Worm (Caenorhabditis elegans) whole organism, L3 larva: ENCODE results near the gene C45B11.8.

Experiments
- ZK546.5 ChIP-seq: sonication (generic microtip); optimal IDR thresholded peaks from 2 replicates; lab custom pipeline; 2017; ENCODE audit warnings: missing biosample characterization, missing genetic modification characterization
- aly-2 ChIP-seq: fragments of 150-350 bp; optimal IDR thresholded peaks from 2 replicates; lab custom pipeline; 2014; ENCODE audit warnings: missing biosample characterization, missing genetic modification characterization
- ama-1 ChIP-seq: fragments of 150-350 bp; optimal IDR thresholded peaks from 2 replicates; lab custom pipeline; 2018
- ceh-28 ChIP-seq: fragments of 150-350 bp; optimal IDR thresholded peaks from 2 replicates; lab custom pipeline; 2014; ENCODE audit warnings: missing biosample characterization, missing genetic modification reagents, missing genetic modification characterization
- ceh-82 ChIP-seq: fragments of 150-350 bp; optimal IDR thresholded peaks from 2 replicates; lab custom pipeline; 2014; ENCODE audit warnings: missing biosample characterization, missing genetic modification characterization
- ceh-9 ChIP-seq: sonication (generic microtip); optimal IDR thresholded peaks from 2 replicates; lab custom pipeline; 2018; ENCODE audit warnings: missing biosample characterization, missing genetic modification characterization
- daf-12 ChIP-seq: fragments of 150-350 bp; optimal IDR thresholded peaks from 2 replicates; lab custom pipeline; 2014; ENCODE audit warnings: missing biosample characterization, missing genetic modification reagents, missing genetic modification characterization
- egl-27 ChIP-seq: sonication (generic microtip); optimal IDR thresholded peaks from 4 replicates; lab custom pipeline; 2017; ENCODE audit warnings: missing biosample characterization, missing genetic modification reagents, missing genetic modification characterization
- egl-5 ChIP-seq: fragments of 150-350 bp; optimal IDR thresholded peaks from 2 replicates; lab custom pipeline; 2017; ENCODE audit warnings: missing biosample characterization, missing genetic modification reagents, missing genetic modification characterization, inconsistent platforms
- elt-2 ChIP-seq: sonication (generic microtip); optimal IDR thresholded peaks from 2 replicates; lab custom pipeline; 2016; ENCODE audit warnings: missing genetic modification reagents, mild to moderate bottlenecking, missing genetic modification characterization, missing compliant biosample characterization
- elt-3 ChIP-seq, 3 experiments: fragments of 150-350 bp in 1 of 3; sonication (generic microtip) in 2 of 3; optimal IDR thresholded peaks; 2 replicates in 2 of 3; 4 replicates in 1 of 3; lab custom pipeline; 2014 to 2017; ENCODE audit warnings: missing biosample characterization in 3 of 3, missing genetic modification characterization in 3 of 3
- eor-1 ChIP-seq, 2 experiments: fragments of 150-350 bp; optimal IDR thresholded peaks; 2 replicates each; lab custom pipeline; 2014 to 2018; ENCODE audit warnings: missing biosample characterization in 2 of 2, missing genetic modification characterization in 2 of 2
- fkh-2 ChIP-seq: fragments of 150-350 bp; optimal IDR thresholded peaks from 2 replicates; lab custom pipeline; 2014; ENCODE audit warnings: missing biosample characterization, missing genetic modification reagents, missing genetic modification characterization
- fos-1 ChIP-seq: fragments of 150-350 bp; optimal IDR thresholded peaks from 2 replicates; lab custom pipeline; 2014; ENCODE audit warnings: missing biosample characterization, missing genetic modification characterization
- hmg-11 ChIP-seq: sonication (generic microtip); optimal IDR thresholded peaks from 2 replicates; lab custom pipeline; 2016; ENCODE audit warnings: missing genetic modification characterization, missing compliant biosample characterization
- jun-1 ChIP-seq: fragments of 150-350 bp; optimal IDR thresholded peaks from 2 replicates; lab custom pipeline; 2014; ENCODE audit warnings: missing biosample characterization, missing genetic modification reagents, missing genetic modification characterization
- lin-15B ChIP-seq: fragments of 150-350 bp; optimal IDR thresholded peaks from 2 replicates; lab custom pipeline; 2014; ENCODE audit warnings: missing biosample characterization, missing genetic modification characterization
- lin-39 ChIP-seq: fragments of 150-350 bp; optimal IDR thresholded peaks from 2 replicates; lab custom pipeline; 2018; ENCODE audit warnings: missing biosample characterization, missing genetic modification reagents, missing genetic modification characterization
- lsy-12 ChIP-seq: sonication (generic microtip); optimal IDR thresholded peaks from 2 replicates; lab custom pipeline; 2016; ENCODE audit warnings: mild to moderate bottlenecking, missing genetic modification characterization, missing compliant biosample characterization
- mdl-1 ChIP-seq: fragments of 150-350 bp; optimal IDR thresholded peaks from 2 replicates; lab custom pipeline; 2014; ENCODE audit warnings: missing biosample characterization, missing genetic modification characterization
- mml-1 ChIP-seq: fragments of 150-350 bp; sonication (generic microtip); optimal IDR thresholded peaks from 3 replicates; lab custom pipeline; 2014; ENCODE audit warnings: missing biosample characterization, missing genetic modification characterization
- nfya-1 ChIP-seq: sonication (generic microtip); optimal IDR thresholded peaks from 2 replicates; lab custom pipeline; 2017; ENCODE audit warnings: missing genetic modification characterization, mild to moderate bottlenecking, missing compliant biosample characterization, antibody characterized with exemption, moderate library complexity; ENCODE audit not compliant: insufficient read depth
- nhr-11 ChIP-seq: fragments of 150-350 bp; optimal IDR thresholded peaks from 2 replicates; lab custom pipeline; 2014; ENCODE audit warnings: missing biosample characterization, missing genetic modification characterization
- nhr-12 ChIP-seq: fragments of 150-350 bp; optimal IDR thresholded peaks from 2 replicates; lab custom pipeline; 2014; ENCODE audit warnings: missing biosample characterization, missing genetic modification characterization
- nhr-23 ChIP-seq: fragments of 150-350 bp; optimal IDR thresholded peaks from 2 replicates; lab custom pipeline; 2014; ENCODE audit warnings: missing biosample characterization, missing genetic modification reagents, missing genetic modification characterization
- nhr-237 ChIP-seq: fragments of 150-350 bp; optimal IDR thresholded peaks from 2 replicates; lab custom pipeline; 2014; ENCODE audit warnings: missing biosample characterization, missing genetic modification characterization
- nhr-25 ChIP-seq: sonication (generic microtip); optimal IDR thresholded peaks from 2 replicates; lab custom pipeline; 2017; ENCODE audit warnings: missing biosample characterization, missing genetic modification characterization
- nhr-28 ChIP-seq: fragments of 150-350 bp; optimal IDR thresholded peaks from 2 replicates; lab custom pipeline; 2014; ENCODE audit warnings: missing biosample characterization, missing genetic modification characterization
- nhr-67 ChIP-seq: fragments of 150-350 bp; optimal IDR thresholded peaks from 2 replicates; lab custom pipeline; 2014; ENCODE audit warnings: missing biosample characterization, missing genetic modification characterization
- nhr-76 ChIP-seq: fragments of 150-350 bp; sonication (generic microtip); optimal IDR thresholded peaks from 5 replicates; lab custom pipeline; 2014; ENCODE audit warnings: missing biosample characterization, missing genetic modification characterization
- nhr-77 ChIP-seq: fragments of 150-350 bp; optimal IDR thresholded peaks from 2 replicates; lab custom pipeline; 2014; ENCODE audit warnings: missing biosample characterization, missing genetic modification characterization
- pha-4 ChIP-seq: fragments of 150-350 bp; optimal IDR thresholded peaks from 2 replicates; lab custom pipeline; 2014; ENCODE audit warnings: missing biosample characterization, missing genetic modification reagents, missing genetic modification characterization
- sea-2 ChIP-seq: fragments of 150-350 bp; sonication (generic microtip); optimal IDR thresholded peaks from 4 replicates; lab custom pipeline; 2014; ENCODE audit warnings: missing biosample characterization, missing genetic modification reagents, missing genetic modification characterization
- skn-1 ChIP-seq: fragments of 150-350 bp; optimal IDR thresholded peaks from 2 replicates; lab custom pipeline; 2014; ENCODE audit warnings: missing biosample characterization, missing genetic modification characterization
- snpc-4 ChIP-seq: fragments of 150-350 bp; optimal IDR thresholded peaks from 2 replicates; lab custom pipeline; 2014; ENCODE audit warnings: missing biosample characterization, missing genetic modification characterization
- tbx-2 ChIP-seq: sonication (generic microtip); optimal IDR thresholded peaks from 2 replicates; lab custom pipeline; 2016; ENCODE audit warnings: mild to moderate bottlenecking, missing genetic modification characterization, missing compliant biosample characterization
- unc-39 ChIP-seq: sonication (generic microtip); optimal IDR thresholded peaks from 4 replicates; lab custom pipeline; 2017; ENCODE audit warnings: missing biosample characterization, missing genetic modification characterization
- unc-62 ChIP-seq: fragments of 150-350 bp; sonication (generic microtip); optimal IDR thresholded peaks from 4 replicates; lab custom pipeline; 2014; ENCODE audit warnings: missing biosample characterization, missing genetic modification reagents, missing genetic modification characterization
- zag-1 ChIP-seq: fragments of 150-350 bp; optimal IDR thresholded peaks from 2 replicates; lab custom pipeline; 2014; ENCODE audit warnings: missing biosample characterization, missing genetic modification characterization
- ztf-11 ChIP-seq: fragments of 150-350 bp; optimal IDR thresholded peaks from 2 replicates; lab custom pipeline; 2014; ENCODE audit warnings: missing biosample characterization, missing genetic modification characterization

Gene C45B11.8

ce11 chrV:11071453-11071852 is 30.9 kb downstream of the C45B11.8 start:
- TF ChIP-seq ama-1 (lab: Kevin White, UChicago) (peak; percentile 20), zag-1 (no peak)
- TF ChIP-seq, all 47 proteins: peak for 1

ce11 chrV:11073354-11073753 is 32.8 kb downstream of the C45B11.8 start:
- TF ChIP-seq ceh-28, result no peak
- no peak for TF ChIP-seq egl-27 (tag; lab: Kevin White, UChicago)
- no peak for TF ChIP-seq tbx-2
- TF ChIP-seq ZK546.5 (tag; lab: Kevin White, UChicago), result no peak
- TF ChIP-seq nhr-77 (tag; lab: Kevin White, UChicago), result no peak
- no peak for TF ChIP-seq skn-1
- no peak for TF ChIP-seq fkh-2 (tag; lab: Kevin White, UChicago)
- TF ChIP-seq, all 47 proteins: peak for 0

ce11 chrV:11074448-11074847 is 33.9 kb downstream of the C45B11.8 start, which contains the start of gene act-3:
act-3 (minus strand) TSS chrV:11074498.
- TF ChIP-seq hmg-11 (tag; lab: Kevin White, UChicago), result no peak
- no peak for TF ChIP-seq unc-39 (tag; lab: Kevin White, UChicago)
- TF ChIP-seq nhr-67 (tag; lab: Kevin White, UChicago), result no peak
- no peak for TF ChIP-seq fos-1 (tag; lab: Kevin White, UChicago)
- TF ChIP-seq lin-39, result peak; percentile 27
- no peak for TF ChIP-seq mml-1 (tag; lab: Kevin White, UChicago)
- TF ChIP-seq ceh-82 (tag; lab: Kevin White, UChicago), result no peak
- TF ChIP-seq nfya-1 (tag; lab: Kevin White, UChicago), result peak; percentile 40
- no peak for TF ChIP-seq elt-3 (tag; optimal IDR thresholded peaks at IDR 0.05; lab: Kevin White, UChicago)
- peak; percentile 1 for TF ChIP-seq pha-4 (tag; lab: Kevin White, UChicago)
- no peak for TF ChIP-seq snpc-4 (tag; lab: Kevin White, UChicago)
- no peak for TF ChIP-seq nhr-11 (tag; lab: Kevin White, UChicago)
- TF ChIP-seq nhr-77 (tag; lab: Kevin White, UChicago), result no peak

ce11 chrV:11075209-11076027 is 34.8 kb downstream of the C45B11.8 start:
- TF ChIP-seq nhr-76 (tag; lab: Kevin White, UChicago), result no peak
- TF ChIP-seq unc-62 (GFP tag; lab: Kevin White, UChicago), result no peak
- TF ChIP-seq nhr-12 (tag; lab: Kevin White, UChicago), result no peak
- TF ChIP-seq nhr-28 (tag; lab: Kevin White, UChicago), result no peak
- no peak for TF ChIP-seq ztf-11 (tag; lab: Kevin White, UChicago)
- TF ChIP-seq mdl-1 (tag; lab: Kevin White, UChicago), result peak; percentile 23
- no peak for TF ChIP-seq daf-12
- TF ChIP-seq jun-1, result no peak
- peak; percentile 64 for TF ChIP-seq ama-1 (lab: Kevin White, UChicago)
- peak; percentile 26 for TF ChIP-seq nhr-23 (tag; lab: Kevin White, UChicago)
- no peak for TF ChIP-seq fos-1 (tag; lab: Kevin White, UChicago)
- TF ChIP-seq egl-5 (tag; lab: Kevin White, UChicago), result no peak
- TF ChIP-seq ceh-9 (tag; lab: Kevin White, UChicago), result no peak
- peak; percentile 85 for TF ChIP-seq hmg-11 (tag; lab: Kevin White, UChicago)
- TF ChIP-seq lsy-12 (tag; lab: Kevin White, UChicago), result no peak
- no peak for TF ChIP-seq nhr-237 (tag; lab: Kevin White, UChicago)
- TF ChIP-seq snpc-4 (tag; lab: Kevin White, UChicago), result peak; percentile 28
- no peak for TF ChIP-seq elt-2 (tag; lab: Kevin White, UChicago)
- TF ChIP-seq eor-1 (tag; optimal IDR thresholded peaks at IDR 0.05; lab: Kevin White, UChicago), result no peak
- TF ChIP-seq nhr-25 (tag; lab: Kevin White, UChicago), result peak; percentile 68
- TF ChIP-seq lin-15B (tag; lab: Kevin White, UChicago), result peak; percentile 61
- TF ChIP-seq nhr-11 (tag; lab: Kevin White, UChicago), result no peak
- no peak for TF ChIP-seq unc-39 (tag; lab: Kevin White, UChicago)
- no peak for TF ChIP-seq sea-2 (GFP tag; lab: Kevin White, UChicago)
- peak; percentile 78 for TF ChIP-seq nfya-1 (tag; lab: Kevin White, UChicago)
- no peak for TF ChIP-seq aly-2 (tag; lab: Kevin White, UChicago)
